Fruit fly (Drosophila melanogaster) whole organism, embryonic: ENCODE data around the gene Snup.

ENCODE experiments used
- ATbp ChIP-seq: fragments of 200-800 bp; sonication (Bioruptor generic); optimal IDR thresholded peaks from 2 replicates; lab custom pipeline; 2017; ENCODE audit warnings: missing biosample characterization, mild to moderate bottlenecking, missing genetic modification characterization, missing genetic modification reagents
- Atf3 ChIP-seq: fragments of 200-800 bp; sonication (Bioruptor generic); optimal IDR thresholded peaks from 3 replicates; lab custom pipeline; 2016; ENCODE audit warnings: missing biosample characterization, missing genetic modification characterization
- Atf6 ChIP-seq: fragments of 200-800 bp; sonication (Bioruptor generic); IDR thresholded peaks from 2 replicates; pipeline ENCODE4 v1.3.6; 2022; ENCODE audit warnings: missing biosample characterization, missing genetic modification characterization
- CG10267 ChIP-seq: fragments of 200-800 bp; sonication (Bioruptor generic); optimal IDR thresholded peaks from 2 replicates; lab custom pipeline; 2018; ENCODE audit warnings: missing biosample characterization, mild to moderate bottlenecking, missing genetic modification characterization, moderate library complexity
- CG10959 ChIP-seq: fragments of 200-800 bp; sonication (Bioruptor generic); IDR thresholded peaks from 2 replicates; pipeline ENCODE4 v1.3.6; 2022; ENCODE audit warnings: missing biosample characterization, missing genetic modification characterization
- CG10979 ChIP-seq: fragments of 200-800 bp; sonication (Bioruptor generic); optimal IDR thresholded peaks from 2 replicates; lab custom pipeline; 2018; ENCODE audit warnings: missing biosample characterization, mild to moderate bottlenecking, missing genetic modification characterization, moderate library complexity
- CG11398 ChIP-seq: fragments of 200-800 bp; sonication (Bioruptor generic); optimal IDR thresholded peaks from 2 replicates; lab custom pipeline; 2016; ENCODE audit warnings: missing biosample characterization, missing genetic modification characterization
- CG12155 ChIP-seq: fragments of 200-800 bp; sonication (Bioruptor generic); optimal IDR thresholded peaks from 3 replicates; lab custom pipeline; 2016; ENCODE audit warnings: missing biosample characterization, missing genetic modification characterization
- CG12942 ChIP-seq: fragments of 200-800 bp; sonication (Bioruptor generic); optimal IDR thresholded peaks from 3 replicates; lab custom pipeline; 2016; ENCODE audit warnings: missing biosample characterization, missing genetic modification characterization
- CG14667 ChIP-seq: fragments of 200-800 bp; sonication (Bioruptor generic); IDR thresholded peaks from 2 replicates; pipeline ENCODE4 v1.3.6; 2022; ENCODE audit warnings: missing biosample characterization, missing genetic modification characterization
- CG15011 ChIP-seq: fragments of 200-800 bp; sonication (Bioruptor generic); optimal IDR thresholded peaks from 3 replicates; lab custom pipeline; 2018; ENCODE audit warnings: missing biosample characterization, mild to moderate bottlenecking, missing genetic modification characterization
- CG1602 ChIP-seq: fragments of 200-800 bp; sonication (Bioruptor generic); optimal IDR thresholded peaks from 3 replicates; lab custom pipeline; 2016; ENCODE audit warnings: missing biosample characterization, missing genetic modification characterization
- CG1647 ChIP-seq: fragments of 200-800 bp; sonication (Bioruptor generic); optimal IDR thresholded peaks from 3 replicates; lab custom pipeline; 2016; ENCODE audit warnings: missing biosample characterization, missing genetic modification characterization
- CG18764 ChIP-seq: fragments of 200-800 bp; sonication (Bioruptor generic); optimal IDR thresholded peaks from 3 replicates; lab custom pipeline; 2016; ENCODE audit warnings: missing biosample characterization, missing genetic modification characterization
- CG31441 ChIP-seq: fragments of 200-800 bp; sonication (Bioruptor generic); IDR thresholded peaks from 2 replicates; pipeline ENCODE4 v1.3.6; 2022; ENCODE audit warnings: missing biosample characterization, missing genetic modification characterization
- CG34376 ChIP-seq: fragments of 200-800 bp; sonication (Bioruptor generic); optimal IDR thresholded peaks from 2 replicates; lab custom pipeline; 2018; ENCODE audit warnings: missing biosample characterization, mild to moderate bottlenecking, missing genetic modification characterization
- CG34422 ChIP-seq: fragments of 200-800 bp; sonication (Bioruptor generic); IDR thresholded peaks from 3 replicates; pipeline ENCODE4 v1.3.6; 2022; ENCODE audit warnings: missing biosample characterization, missing genetic modification characterization
- CG6254 ChIP-seq: fragments of 200-800 bp; sonication (Bioruptor generic); optimal IDR thresholded peaks from 3 replicates; lab custom pipeline; 2017; ENCODE audit warnings: mild to moderate bottlenecking, missing biosample characterization, missing genetic modification reagents, missing genetic modification characterization
- CG8359 ChIP-seq: fragments of 200-800 bp; sonication (Bioruptor generic); optimal IDR thresholded peaks from 2 replicates; lab custom pipeline; 2017; ENCODE audit warnings: missing biosample characterization, mild to moderate bottlenecking, missing genetic modification characterization, borderline replicate concordance
- Camta ChIP-seq: fragments of 200-800 bp; sonication (Bioruptor generic); optimal IDR thresholded peaks from 2 replicates; lab custom pipeline; 2016; ENCODE audit warnings: missing biosample characterization, missing genetic modification characterization
- Doc2 ChIP-seq: fragments of 200-800 bp; sonication (Bioruptor generic); IDR thresholded peaks from 2 replicates; pipeline ENCODE4 v1.3.6; 2022; ENCODE audit warnings: missing biosample characterization, missing genetic modification characterization
- Drgx ChIP-seq: fragments of 200-800 bp; sonication (Bioruptor generic); IDR thresholded peaks from 2 replicates; pipeline ENCODE4 v1.3.6; 2022; ENCODE audit warnings: missing biosample characterization, missing genetic modification characterization
- H2.0 ChIP-seq: fragments of 200-800 bp; sonication (Bioruptor generic); IDR thresholded peaks from 2 replicates; pipeline ENCODE4 v1.3.6; 2022; ENCODE audit warnings: missing biosample characterization, missing genetic modification characterization
- HLH54F ChIP-seq: fragments of 200-800 bp; sonication (Bioruptor generic); optimal IDR thresholded peaks from 3 replicates; lab custom pipeline; 2016; ENCODE audit warnings: missing biosample characterization, missing genetic modification characterization
- HLHmδ ChIP-seq: fragments of 200-800 bp; sonication (Bioruptor generic); optimal IDR thresholded peaks from 2 replicates; lab custom pipeline; 2018; ENCODE audit warnings: missing biosample characterization, mild to moderate bottlenecking, missing genetic modification characterization, moderate library complexity
- Oaz ChIP-seq: fragments of 200-800 bp; sonication (Bioruptor generic); IDR thresholded peaks from 2 replicates; pipeline ENCODE4 v1.3.6; 2022; ENCODE audit warnings: missing biosample characterization, missing genetic modification characterization
- Oli ChIP-seq: fragments of 200-800 bp; sonication (Bioruptor generic); optimal IDR thresholded peaks from 2 replicates; lab custom pipeline; 2018; ENCODE audit warnings: missing biosample characterization, mild to moderate bottlenecking, missing genetic modification characterization, moderate library complexity
- ase ChIP-seq: fragments of 200-800 bp; sonication (Bioruptor generic); IDR thresholded peaks from 3 replicates; pipeline ENCODE4 v1.3.6; 2022; ENCODE audit warnings: missing biosample characterization, missing genetic modification characterization
- chinmo ChIP-seq: fragments of 200-800 bp; sonication (Bioruptor generic); IDR thresholded peaks from 4 replicates; pipeline ENCODE4 v1.3.6; 2022; ENCODE audit warnings: missing biosample characterization, missing genetic modification characterization; ENCODE audit not compliant: partially characterized antibody
- chm ChIP-seq: fragments of 200-800 bp; sonication (Bioruptor generic); IDR thresholded peaks from 2 replicates; pipeline ENCODE4 v1.3.6; 2022; ENCODE audit warnings: missing biosample characterization, missing genetic modification characterization
- danr ChIP-seq: fragments of 200-800 bp; sonication (Bioruptor generic); IDR thresholded peaks from 2 replicates; pipeline ENCODE4 v1.3.6; 2022; ENCODE audit warnings: missing biosample characterization, missing genetic modification characterization
- ewg ChIP-seq: fragments of 200-800 bp; sonication (Bioruptor generic); optimal IDR thresholded peaks from 3 replicates; lab custom pipeline; 2017; ENCODE audit warnings: mild to moderate bottlenecking, missing biosample characterization, missing genetic modification reagents, missing genetic modification characterization
- gem ChIP-seq: fragments of 200-800 bp; sonication (Bioruptor generic); optimal IDR thresholded peaks from 2 replicates; lab custom pipeline; 2019; ENCODE audit warnings: missing biosample characterization, mild to moderate bottlenecking, missing genetic modification characterization, moderate library complexity
- hkb ChIP-seq, 2 experiments: fragments of 200-800 bp in 1 of 2; fragments of >200 bp in 1 of 2; sonication (Bioruptor generic) in 1 of 2; IDR thresholded peaks in 1 of 2; optimal IDR thresholded peaks in 1 of 2; 2 replicates each; pipeline versions ENCODE4 v1.3.6 to Lab custom; 2017 to 2022; ENCODE audit warnings: missing biosample characterization in 1 of 2, missing genetic modification characterization in 1 of 2
- insv ChIP-seq, 2 experiments: fragments of 200-800 bp; sonication (Bioruptor generic); optimal IDR thresholded peaks; 3 replicates each; lab custom pipeline; 2016 to 2018; ENCODE audit warnings: missing biosample characterization in 2 of 2, missing genetic modification characterization in 2 of 2
- kah ChIP-seq: fragments of 200-800 bp; sonication (Bioruptor generic); optimal IDR thresholded peaks from 2 replicates; lab custom pipeline; 2018; ENCODE audit warnings: missing biosample characterization, mild to moderate bottlenecking, missing genetic modification characterization
- nerfin-1 ChIP-seq: fragments of 200-800 bp; sonication (Bioruptor generic); optimal IDR thresholded peaks from 3 replicates; lab custom pipeline; 2019; ENCODE audit warnings: missing biosample characterization, mild to moderate bottlenecking, missing genetic modification characterization, moderate library complexity
- nerfin-2 ChIP-seq: fragments of 200-800 bp; sonication (Bioruptor generic); IDR thresholded peaks from 2 replicates; pipeline ENCODE4 v1.3.6; 2022; ENCODE audit warnings: missing biosample characterization, missing genetic modification characterization; ENCODE audit not compliant: partially characterized antibody
- nmo ChIP-seq: fragments of 200-800 bp; sonication (Bioruptor generic); optimal IDR thresholded peaks from 2 replicates; lab custom pipeline; 2018; ENCODE audit warnings: missing biosample characterization, mild to moderate bottlenecking, missing genetic modification characterization, moderate library complexity
- oc ChIP-seq: fragments of 200-800 bp; sonication (Bioruptor generic); optimal IDR thresholded peaks from 2 replicates; lab custom pipeline; 2018; ENCODE audit warnings: missing biosample characterization, mild to moderate bottlenecking, missing genetic modification characterization, moderate library complexity
- onecut ChIP-seq: fragments of 200-800 bp; sonication (Bioruptor generic); IDR thresholded peaks from 2 replicates; pipeline ENCODE4 v1.3.6; 2022; ENCODE audit warnings: missing biosample characterization, missing genetic modification characterization
- peb ChIP-seq: fragments of 200-800 bp; sonication (Bioruptor generic); IDR thresholded peaks from 2 replicates; pipeline ENCODE4 v1.3.6; 2022; ENCODE audit warnings: missing biosample characterization, missing genetic modification characterization
- pnt ChIP-seq: fragments of 200-800 bp; sonication (Bioruptor generic); optimal IDR thresholded peaks from 3 replicates; lab custom pipeline; 2016; ENCODE audit warnings: missing biosample characterization, missing genetic modification characterization
- row ChIP-seq: fragments of 200-800 bp; sonication (Bioruptor generic); IDR thresholded peaks from 3 replicates; pipeline ENCODE4 v1.3.6; 2022; ENCODE audit warnings: missing biosample characterization, missing genetic modification characterization
- stc ChIP-seq: fragments of 200-800 bp; sonication (Bioruptor generic); IDR thresholded peaks from 2 replicates; pipeline ENCODE4 v1.3.6; 2022; ENCODE audit warnings: missing biosample characterization, missing genetic modification characterization
- twi ChIP-seq: fragments of 200-800 bp; optimal IDR thresholded peaks from 2 replicates; lab custom pipeline; 2019; ENCODE audit warnings: missing biosample characterization, mild to moderate bottlenecking, missing genetic modification characterization, moderate library complexity
- wor ChIP-seq: fragments of 200-800 bp; sonication (Bioruptor generic); IDR thresholded peaks from 2 replicates; pipeline ENCODE4 v1.3.6; 2022; ENCODE audit warnings: missing biosample characterization, missing genetic modification characterization
- yki ChIP-seq: fragments of >200 bp; optimal IDR thresholded peaks from 3 replicates; lab custom pipeline; 2018

Gene Snup

DNA sequence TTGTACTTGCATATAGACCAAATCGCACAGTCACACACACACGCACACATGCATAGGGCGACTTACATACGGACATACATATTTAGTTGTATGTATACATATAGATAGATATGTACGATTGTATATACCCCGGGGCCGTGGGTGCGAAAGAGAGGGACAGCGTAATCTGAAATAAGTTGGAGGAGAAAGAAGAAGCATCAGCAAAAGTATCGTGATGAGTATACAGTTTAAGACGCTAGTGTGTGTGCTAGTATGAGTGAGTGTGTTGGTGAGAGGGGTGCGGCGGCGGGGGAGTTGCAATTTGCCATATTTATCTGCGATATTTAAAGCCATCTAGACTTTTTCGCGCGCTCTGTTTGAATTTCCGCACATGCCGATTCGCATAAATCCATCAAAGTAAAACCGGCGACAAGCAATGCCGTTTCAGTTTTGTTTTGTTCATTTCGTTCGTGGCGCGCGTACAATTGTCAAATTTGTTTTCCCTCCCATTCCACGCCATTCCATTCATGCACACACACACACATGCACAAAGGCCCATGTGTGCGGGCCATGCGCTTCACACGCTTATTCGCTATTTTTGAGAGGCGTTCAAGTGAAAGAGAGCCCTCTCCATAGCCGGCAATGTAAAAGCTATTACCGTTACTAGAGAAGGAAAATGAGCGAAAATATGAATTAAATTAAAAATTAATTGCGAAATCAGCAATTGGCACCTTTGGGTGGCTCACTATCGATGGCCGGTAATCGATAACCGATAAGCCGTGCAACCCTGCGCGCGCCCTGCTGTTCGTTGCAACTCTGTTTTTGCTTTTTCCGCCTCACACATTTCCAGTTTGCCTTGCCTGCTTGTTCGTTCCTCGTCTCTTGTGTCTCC lies 16.7 kb upstream of the Snup start (continued):
- TF ChIP-seq CG11398 (GFP tag; lab: Kevin White, UChicago), result peak; percentile 67
- TF ChIP-seq yki, result no peak
- peak; percentile 51; the same call in 1 of the 2 replicates for TF ChIP-seq peb (GFP tag; lab: Robert Waterston, UW)
- TF ChIP-seq HLH54F (GFP tag; lab: Kevin White, UChicago), result peak; percentile 67
- peak; percentile 61 for TF ChIP-seq CG18764 (GFP tag; lab: Kevin White, UChicago)
- TF ChIP-seq CG10979 (tag; lab: Kevin White, UChicago), result peak; percentile 67
- TF ChIP-seq nmo (GFP tag; lab: Kevin White, UChicago), result peak; percentile 67
- TF ChIP-seq Atf3, result peak; percentile 59
- TF ChIP-seq CG6254, result peak; percentile 69
- peak; percentile 85 for TF ChIP-seq onecut (GFP tag; lab: Robert Waterston, UW)
- TF ChIP-seq CG34422 (GFP tag; lab: Robert Waterston, UW), result peak; percentile 56
- peak; percentile 72 for TF ChIP-seq CG31441
- TF ChIP-seq HLHmδ (GFP tag; lab: Kevin White, UChicago), result peak; percentile 97
- peak; percentile 73; the same call in 3 of the 4 replicates for TF ChIP-seq chinmo (GFP tag; lab: Robert Waterston, UW)
- TF ChIP-seq row (GFP tag; lab: Robert Waterston, UW), result peak; percentile 61
- TF ChIP-seq oc (tag; lab: Kevin White, UChicago), result peak; percentile 6
- TF ChIP-seq CG12942 (GFP tag; lab: Kevin White, UChicago), result peak; percentile 55
- peak; percentile 81 for TF ChIP-seq twi (tag; lab: Kevin White, UChicago)
- TF ChIP-seq pnt (GFP tag; lab: Kevin White, UChicago), result peak; percentile 12
- TF ChIP-seq Atf6 (GFP tag; lab: Robert Waterston, UW), result peak; percentile 81
- TF ChIP-seq Oli (tag; lab: Kevin White, UChicago), result peak; percentile 59
- TF ChIP-seq danr (GFP tag; lab: Robert Waterston, UW), result peak; percentile 43; the same call in 1 of the 2 replicates
- 0 out of 2 replicates have a peak, but pooled peaks have one; percentile 18 for TF ChIP-seq wor
- peak; percentile 78 for TF ChIP-seq Camta (GFP tag; lab: Kevin White, UChicago)
- no peak for TF ChIP-seq Doc2 (GFP tag; lab: Robert Waterston, UW)
- peak; percentile 90 for TF ChIP-seq ewg (GFP tag; lab: Kevin White, UChicago)
- peak; percentile 72 for TF ChIP-seq ase (GFP tag; lab: Robert Waterston, UW)
- 0 out of 2 replicates have a peak, but pooled peaks have one; percentile 14 for TF ChIP-seq CG10959 (GFP tag; lab: Robert Waterston, UW)
- TF ChIP-seq hkb (optimal IDR thresholded peaks at IDR 0.05; lab: Kevin White, UChicago), result no peak
- TF ChIP-seq hkb (GFP tag; IDR thresholded peaks at IDR 0.05; lab: Robert Waterston, UW), result peak; percentile 78
- peak; percentile 71 for TF ChIP-seq H2.0 (GFP tag; lab: Robert Waterston, UW)
- peak; percentile 52 for TF ChIP-seq gem
- peak; percentile 61 for TF ChIP-seq Drgx (GFP tag; lab: Robert Waterston, UW)
- peak; percentile 85 for TF ChIP-seq CG15011 (GFP tag; lab: Kevin White, UChicago)
- peak in 1 of 2 experiments; percentile 84 for TF ChIP-seq insv (GFP tag; optimal IDR thresholded peaks at IDR 0.05; lab: Kevin White, UChicago)
- TF ChIP-seq Oaz (GFP tag; lab: Robert Waterston, UW), result peak; percentile 61
- no peak for TF ChIP-seq CG14667 (GFP tag; lab: Robert Waterston, UW)
- peak; percentile 81 for TF ChIP-seq CG10267 (tag; lab: Kevin White, UChicago)
- peak; percentile 94 for TF ChIP-seq chm
- peak; percentile 77 for TF ChIP-seq stc (GFP tag; lab: Robert Waterston, UW)
- TF ChIP-seq CG1602 (GFP tag; lab: Kevin White, UChicago), result no peak
- TF ChIP-seq CG8359 (GFP tag; lab: Kevin White, UChicago), result peak; percentile 24
- TF ChIP-seq nerfin-1 (tag; lab: Kevin White, UChicago), result peak; percentile 71
- TF ChIP-seq kah (GFP tag; lab: Kevin White, UChicago), result no peak
- TF ChIP-seq CG34376 (GFP tag; lab: Kevin White, UChicago), result peak; percentile 96
- TF ChIP-seq CG1647 (GFP tag; lab: Kevin White, UChicago), result peak; percentile 61
- peak; percentile 76 for TF ChIP-seq ATbp
- peak; percentile 63 for TF ChIP-seq CG12155 (GFP tag; lab: Kevin White, UChicago)
- TF ChIP-seq nerfin-2 (GFP tag; lab: Robert Waterston, UW), result peak; percentile 70
